Fruit fly (Drosophila melanogaster) whole organism, wandering third instar larva: Measurements from ENCODE around the gene Muc91C.
A peak's percentile ranks its signal among the peaks of the same experiment; 100 is the strongest.

ENCODE experiments used
- Abd-B ChIP-seq: fragments of >200 bp; optimal IDR thresholded peaks from 2 replicates; lab custom pipeline; 2017; ENCODE audit warnings: missing biosample characterization, missing genetic modification characterization
- GATAd ChIP-seq: sonication (Bioruptor generic); optimal IDR thresholded peaks from 2 replicates; lab custom pipeline; 2016; ENCODE audit warnings: missing biosample characterization, missing genetic modification characterization
- Mio ChIP-seq: sonication (Bioruptor generic); optimal IDR thresholded peaks from 2 replicates; lab custom pipeline; 2016; ENCODE audit warnings: missing biosample characterization, missing genetic modification characterization
- Sp1 ChIP-seq: fragments of 200-800 bp; sonication (Bioruptor generic); optimal IDR thresholded peaks from 3 replicates; lab custom pipeline; 2019; ENCODE audit warnings: missing biosample characterization, mild to moderate bottlenecking, missing genetic modification characterization, moderate library complexity
- fru ChIP-seq: fragments of 200-800 bp; sonication (Bioruptor generic); optimal IDR thresholded peaks from 3 replicates; lab custom pipeline; 2016; ENCODE audit warnings: missing biosample characterization, mild to moderate bottlenecking, missing genetic modification characterization
- h ChIP-seq: fragments of 200-800 bp; sonication (Bioruptor generic); optimal IDR thresholded peaks from 3 replicates; lab custom pipeline; 2016; ENCODE audit warnings: missing biosample characterization, mild to moderate bottlenecking, missing genetic modification characterization
- pan ChIP-seq: fragments of >200 bp; optimal IDR thresholded peaks from 2 replicates; lab custom pipeline; 2017
- psq ChIP-seq: fragments of 200-800 bp; sonication (Bioruptor generic); optimal IDR thresholded peaks from 3 replicates; lab custom pipeline; 2017; ENCODE audit warnings: missing biosample characterization, mild to moderate bottlenecking, missing genetic modification characterization, moderate library complexity
- woc ChIP-seq: sonication (Bioruptor generic); optimal IDR thresholded peaks from 2 replicates; lab custom pipeline; 2016; ENCODE audit warnings: missing biosample characterization, mild to moderate bottlenecking, missing genetic modification characterization

- TF ChIP-seq GATAd (GFP tag; lab: Kevin White, UChicago) (no peak), woc (GFP tag; lab: Kevin White, UChicago) (peak; percentile 38), Mio (GFP tag; lab: Kevin White, UChicago) (no peak), Abd-B (GFP tag; lab: Kevin White, UChicago) (no peak), fru (GFP tag; lab: Kevin White, UChicago) (peak; percentile 74), pan (lab: Kevin White, UChicago) (no peak), h (GFP tag; lab: Kevin White, UChicago) (peak; percentile 69), Sp1 (GFP tag; lab: Kevin White, UChicago) (peak; percentile 13), psq (peak; percentile 31)
These were observed 22.7 kb downstream of the Muc91C start for dm6 chr3R:18669812-18670211.
